Worm (Caenorhabditis elegans): Measurements from ENCODE around the gene mrpl-32.
A peak's percentile ranks its signal among the peaks of the same experiment; 100 is the strongest.

The mrpl-32 gene

ce11 chrIII:8425076-8425475, 24.5 kb upstream of the mrpl-32 start:
- TF ChIP-seq egl-18 (GFP tag; IDR thresholded peaks at IDR 0.05) (no peak), chd-7 (tag; optimal IDR thresholded peaks at IDR 0.05) (peak; percentile 20), attf-3 (GFP tag; conservative IDR thresholded peaks at IDR 0.05) (peak; percentile 47; the same call in 1 of the 2 replicates), mes-4 (tag; optimal IDR thresholded peaks at IDR 0.05) (no peak), ztf-3 (GFP tag; optimal IDR thresholded peaks at IDR 0.05) (no peak), nfya-1 (tag; optimal IDR thresholded peaks at IDR 0.05; ENCODE audit: borderline replicate concordance, insufficient read depth) (no peak), athp-1 (tag; optimal IDR thresholded peaks at IDR 0.05) (no peak), nhr-90 (tag; optimal IDR thresholded peaks at IDR 0.05) (peak; percentile 56), rec-8 (tag; optimal IDR thresholded peaks at IDR 0.05) (no peak), rcor-1 (GFP tag; IDR thresholded peaks at IDR 0.05) (peak; percentile 63), pha-4 (tag; optimal IDR thresholded peaks at IDR 0.05) (no peak), ztf-25 (GFP tag; IDR thresholded peaks at IDR 0.05) (no peak), efl-1 (GFP tag; optimal IDR thresholded peaks at IDR 0.05) (no peak), attf-5 (GFP tag; optimal IDR thresholded peaks at IDR 0.05) (peak; percentile 84), K12H6.12 (tag; optimal IDR thresholded peaks at IDR 0.05) (peak; percentile 83), lsl-1 (GFP tag; optimal IDR thresholded peaks at IDR 0.05) (no peak), ceh-58 (GFP tag; IDR thresholded peaks at IDR 0.05) (no peak), B0336.3 (GFP tag; IDR thresholded peaks at IDR 0.05) (peak; percentile 85), B0019.2 (GFP tag; conservative IDR thresholded peaks at IDR 0.05) (no peak), ekl-4 (GFP tag; IDR thresholded peaks at IDR 0.05) (peak; percentile 58; the same call in 1 of the 2 replicates), snpc-4 (GFP tag; optimal IDR thresholded peaks at IDR 0.05) (no peak), snpc-4 (tag; optimal IDR thresholded peaks at IDR 0.05) (peak; percentile 22 to 64 (median 59)), F37B4.10 (GFP tag; IDR thresholded peaks at IDR 0.05) (no peak), pbrm-1 (GFP tag; IDR thresholded peaks at IDR 0.05) (0 out of 2 replicates have a peak, but pooled peaks have one; percentile 16), tbp1 (GFP tag; optimal IDR thresholded peaks at IDR 0.05) (peak; percentile 47), zfh-2 (GFP tag; conservative IDR thresholded peaks at IDR 0.05) (peak; percentile 94), hmg-1.2 (GFP tag; IDR thresholded peaks at IDR 0.05) (peak; percentile 86), lin-40 (tag; optimal IDR thresholded peaks at IDR 0.05) (peak; percentile 74), Y79H2A.3 (GFP tag; conservative IDR thresholded peaks at IDR 0.05) (no peak), sea-2 (GFP tag; IDR thresholded peaks at IDR 0.05) (no peak), madf-10 (tag; optimal IDR thresholded peaks at IDR 0.05) (peak; percentile 65), dox-1 (GFP tag; IDR thresholded peaks at IDR 0.05) (peak; percentile 83), bed-2 (GFP tag; IDR thresholded peaks at IDR 0.05) (no peak), die-1 (tag; optimal IDR thresholded peaks at IDR 0.05) (peak; percentile 25), hlh-12 (tag; optimal IDR thresholded peaks at IDR 0.05) (no peak), sptf-2 (GFP tag; optimal IDR thresholded peaks at IDR 0.05) (no peak), F55B11.4 (tag; optimal IDR thresholded peaks at IDR 0.05; ENCODE audit: borderline replicate concordance, insufficient read depth) (no peak), madf-8 (GFP tag; conservative IDR thresholded peaks at IDR 0.05) (no peak), mcd-1 (GFP tag; IDR thresholded peaks at IDR 0.05) (peak; percentile 59), B0035.1 (tag; optimal IDR thresholded peaks at IDR 0.05) (no peak), ceh-27 (GFP tag; optimal IDR thresholded peaks at IDR 0.05) (peak; percentile 49), egl-44 (GFP tag; IDR thresholded peaks at IDR 0.05) (peak; percentile 52; the same call in 1 of the 2 replicates), D2030.7 (GFP tag; IDR thresholded peaks at IDR 0.05) (no peak), ccch-3 (GFP tag; optimal IDR thresholded peaks at IDR 0.05) (no peak), madf-3 (GFP tag; IDR thresholded peaks at IDR 0.05) (no peak), ztf-26 (tag; optimal IDR thresholded peaks at IDR 0.05) (peak; percentile 54), egrh-3 (GFP tag; IDR thresholded peaks at IDR 0.05) (peak; percentile 41), zim-3 (tag; optimal IDR thresholded peaks at IDR 0.05) (no peak), F22D6.2 (tag; optimal IDR thresholded peaks at IDR 0.05) (peak; percentile 35)
